Worm (Caenorhabditis elegans) whole organism, L4 larva: ENCODE data around the gene T01G6.1.

Experiments used
- Y5F2A.4 ChIP-seq: fragments of 200-800 bp; sonication (Bioruptor generic); optimal IDR thresholded peaks from 2 replicates; lab custom pipeline; 2018; ENCODE audit warnings: mild to moderate bottlenecking, missing genetic modification characterization, missing compliant biosample characterization
- ZK337.2 ChIP-seq: fragments of 200-800 bp; sonication (Bioruptor generic); IDR thresholded peaks from 2 replicates; pipeline ENCODE4 v1.3.6; 2022; ENCODE audit warnings: missing genetic modification reagents, missing genetic modification characterization, missing compliant biosample characterization
- mep-1 ChIP-seq: fragments of 150-350 bp; sonication (generic microtip); optimal IDR thresholded peaks from 3 replicates; lab custom pipeline; 2014; ENCODE audit warnings: missing biosample characterization, missing genetic modification characterization
- nhr-11 ChIP-seq: fragments of 150-350 bp; optimal IDR thresholded peaks from 2 replicates; lab custom pipeline; 2014; ENCODE audit warnings: missing biosample characterization, missing genetic modification characterization
- unc-130 ChIP-seq: sonication (generic microtip); optimal IDR thresholded peaks from 2 replicates; lab custom pipeline; 2016; ENCODE audit warnings: missing genetic modification reagents, missing genetic modification characterization, missing compliant biosample characterization

DNA sequence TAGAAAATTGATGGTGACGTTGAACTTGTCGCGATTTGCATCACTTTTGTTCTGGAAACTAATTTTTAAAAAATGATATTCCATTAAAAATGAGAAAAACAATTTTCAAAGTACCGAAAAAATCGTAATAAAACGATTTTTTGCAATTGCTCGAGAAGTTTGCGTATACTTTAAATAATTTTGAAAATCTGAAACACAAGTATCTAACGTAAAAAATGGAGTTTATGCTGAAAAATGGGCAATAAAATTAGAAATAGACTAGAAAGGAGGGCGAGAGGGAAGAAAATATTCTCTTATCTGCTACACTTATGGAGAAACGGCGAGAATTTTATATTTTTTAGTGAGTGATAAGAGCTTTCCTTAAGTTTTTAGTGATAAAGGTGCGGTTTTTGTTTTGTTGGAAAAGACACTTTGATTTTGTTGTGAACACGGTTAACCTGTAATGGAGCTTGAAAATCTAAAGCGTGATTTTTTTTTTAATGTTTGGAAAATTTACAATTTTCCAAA is 14.2 kb upstream of the T01G6.1 start, which contains the start of gene nhr-130:
- TF ChIP-seq unc-130 (GFP tag; lab: Kevin White, UChicago) (no peak), nhr-11 (tag; lab: Kevin White, UChicago) (no peak), ZK337.2 (GFP tag; lab: Robert Waterston, UW) (no peak), Y5F2A.4 (no peak), mep-1 (tag; lab: Kevin White, UChicago) (no peak)
